Worm (Caenorhabditis elegans) whole organism, late embryonic: Measurements from ENCODE around the gene appg-1.

Source experiments
- K02D7.2 ChIP-seq: sonication (generic microtip); optimal IDR thresholded peaks from 2 replicates; lab custom pipeline; 2017; ENCODE audit warnings: mild to moderate bottlenecking, missing genetic modification characterization, missing compliant biosample characterization
- K09A11.1 ChIP-seq: sonication (generic microtip); optimal IDR thresholded peaks from 2 replicates; lab custom pipeline; 2017; ENCODE audit warnings: antibody characterized with exemption, mild to moderate bottlenecking, missing genetic modification characterization, missing compliant biosample characterization; ENCODE audit not compliant: insufficient read depth
- ahr-1 ChIP-seq: sonication (generic microtip); optimal IDR thresholded peaks from 2 replicates; lab custom pipeline; 2016; ENCODE audit warnings: missing genetic modification characterization, missing compliant biosample characterization
- ama-1 ChIP-seq: fragments of 150-350 bp; optimal IDR thresholded peaks from 2 replicates; lab custom pipeline; 2014
- ceh-14 ChIP-seq: sonication (generic microtip); optimal IDR thresholded peaks from 2 replicates; lab custom pipeline; 2016; ENCODE audit warnings: missing genotype, missing genetic modification characterization, missing compliant biosample characterization
- ceh-18 ChIP-seq: sonication (generic microtip); optimal IDR thresholded peaks from 2 replicates; lab custom pipeline; 2016; ENCODE audit warnings: missing genetic modification characterization, missing compliant biosample characterization
- ceh-24 ChIP-seq: sonication (generic microtip); optimal IDR thresholded peaks from 2 replicates; lab custom pipeline; 2016; ENCODE audit warnings: mild to moderate bottlenecking, missing genetic modification characterization, missing compliant biosample characterization
- ceh-31 ChIP-seq: sonication (generic microtip); optimal IDR thresholded peaks from 2 replicates; lab custom pipeline; 2016; ENCODE audit warnings: missing genetic modification characterization, missing compliant biosample characterization
- ceh-45 ChIP-seq: fragments of 200-800 bp; sonication (Bioruptor generic); IDR thresholded peaks from 2 replicates; pipeline ENCODE4 v1.3.6; 2022; ENCODE audit warnings: missing genetic modification reagents, missing genetic modification characterization, missing compliant biosample characterization
- ceh-6 ChIP-seq: fragments of 200-800 bp; sonication (Bioruptor generic); optimal IDR thresholded peaks from 2 replicates; lab custom pipeline; 2018; ENCODE audit warnings: mild to moderate bottlenecking, missing genetic modification characterization, missing compliant biosample characterization
- che-1 ChIP-seq: sonication (generic microtip); optimal IDR thresholded peaks from 2 replicates; lab custom pipeline; 2016; ENCODE audit warnings: mild to moderate bottlenecking, missing genetic modification characterization, missing compliant biosample characterization
- dve-1 ChIP-seq: sonication (generic microtip); optimal IDR thresholded peaks from 2 replicates; lab custom pipeline; 2017; ENCODE audit warnings: antibody characterized with exemption, mild to moderate bottlenecking, missing genetic modification characterization, missing compliant biosample characterization
- ets-4 ChIP-seq: sonication (generic microtip); optimal IDR thresholded peaks from 2 replicates; lab custom pipeline; 2016; ENCODE audit warnings: missing genetic modification characterization, missing compliant biosample characterization
- eyg-1 ChIP-seq: sonication (generic microtip); optimal IDR thresholded peaks from 2 replicates; lab custom pipeline; 2016; ENCODE audit warnings: missing genotype, missing genetic modification characterization, missing compliant biosample characterization
- fax-1 ChIP-seq: sonication (generic microtip); optimal IDR thresholded peaks from 2 replicates; lab custom pipeline; 2016; ENCODE audit warnings: missing genotype, missing genetic modification characterization, missing compliant biosample characterization
- hlh-15 ChIP-seq: sonication (generic microtip); optimal IDR thresholded peaks from 2 replicates; lab custom pipeline; 2016; ENCODE audit warnings: missing genetic modification characterization, missing compliant biosample characterization
- hlh-8 ChIP-seq: sonication (generic microtip); optimal IDR thresholded peaks from 2 replicates; lab custom pipeline; 2016; ENCODE audit warnings: missing genotype, missing genetic modification characterization, missing compliant biosample characterization
- lim-6 ChIP-seq: sonication (generic microtip); optimal IDR thresholded peaks from 2 replicates; lab custom pipeline; 2016; ENCODE audit warnings: missing genetic modification characterization, missing compliant biosample characterization
- lin-11 ChIP-seq: fragments of 200-800 bp; sonication (Bioruptor generic); optimal IDR thresholded peaks from 2 replicates; lab custom pipeline; 2018; ENCODE audit warnings: mild to moderate bottlenecking, missing genetic modification characterization, missing compliant biosample characterization
- madf-2 ChIP-seq: sonication (generic microtip); optimal IDR thresholded peaks from 2 replicates; lab custom pipeline; 2017; ENCODE audit warnings: missing genetic modification characterization, missing compliant biosample characterization
- mec-3 ChIP-seq: sonication (generic microtip); optimal IDR thresholded peaks from 2 replicates; lab custom pipeline; 2016; ENCODE audit warnings: borderline replicate concordance, missing genetic modification characterization, missing compliant biosample characterization
- nfya-1 ChIP-seq: sonication (generic microtip); optimal IDR thresholded peaks from 2 replicates; lab custom pipeline; 2017; ENCODE audit warnings: missing genetic modification characterization, mild to moderate bottlenecking, missing compliant biosample characterization, antibody characterized with exemption, moderate library complexity
- nhr-11 ChIP-seq: fragments of 150-350 bp; optimal IDR thresholded peaks from 2 replicates; lab custom pipeline; 2014; ENCODE audit warnings: missing biosample characterization, missing genetic modification characterization
- nhr-232 ChIP-seq: sonication (generic microtip); optimal IDR thresholded peaks from 2 replicates; lab custom pipeline; 2016; ENCODE audit warnings: missing genetic modification characterization, missing compliant biosample characterization
- npax-4 ChIP-seq: sonication (generic microtip); optimal IDR thresholded peaks from 2 replicates; lab custom pipeline; 2016; ENCODE audit warnings: missing genetic modification characterization, missing compliant biosample characterization
- pag-3 ChIP-seq: sonication (generic microtip); optimal IDR thresholded peaks from 2 replicates; lab custom pipeline; 2016; ENCODE audit warnings: missing compliant biosample characterization, missing genetic modification characterization, borderline replicate concordance
- pat-9 ChIP-seq: fragments of 200-800 bp; sonication (Bioruptor generic); optimal IDR thresholded peaks from 2 replicates; lab custom pipeline; 2018; ENCODE audit warnings: mild to moderate bottlenecking, missing genetic modification characterization, moderate library complexity, missing compliant biosample characterization
- pax-1 ChIP-seq: fragments of 150-350 bp; optimal IDR thresholded peaks from 2 replicates; lab custom pipeline; 2014; ENCODE audit warnings: missing biosample characterization, missing genetic modification characterization
- pha-2 ChIP-seq: sonication (generic microtip); optimal IDR thresholded peaks from 2 replicates; lab custom pipeline; 2017; ENCODE audit warnings: mild to moderate bottlenecking, missing genetic modification characterization, missing compliant biosample characterization
- pha-4 ChIP-seq: fragments of 150-350 bp; optimal IDR thresholded peaks from 2 replicates; lab custom pipeline; 2018; ENCODE audit warnings: missing biosample characterization, missing genetic modification reagents, missing genetic modification characterization
- ref-2 ChIP-seq: sonication (generic microtip); optimal IDR thresholded peaks from 2 replicates; lab custom pipeline; 2016; ENCODE audit warnings: missing genetic modification characterization, missing compliant biosample characterization
- rnt-1 ChIP-seq: sonication (generic microtip); optimal IDR thresholded peaks from 2 replicates; lab custom pipeline; 2016; ENCODE audit warnings: missing genetic modification characterization, missing compliant biosample characterization
- sdc-2 ChIP-seq: sonication (generic microtip); optimal IDR thresholded peaks from 2 replicates; lab custom pipeline; 2016; ENCODE audit warnings: missing genotype, missing genetic modification characterization, missing compliant biosample characterization
- sox-2 ChIP-seq: fragments of 200-800 bp; sonication (Bioruptor generic); IDR thresholded peaks from 2 replicates; pipeline ENCODE4 v1.3.6; 2022; ENCODE audit warnings: missing genetic modification reagents, missing genetic modification characterization, missing compliant biosample characterization
- syd-9 ChIP-seq: sonication (generic microtip); optimal IDR thresholded peaks from 2 replicates; lab custom pipeline; 2016; ENCODE audit warnings: mild to moderate bottlenecking, missing genetic modification characterization, moderate library complexity, missing compliant biosample characterization
- tbx-2 ChIP-seq: sonication (generic microtip); optimal IDR thresholded peaks from 2 replicates; lab custom pipeline; 2016; ENCODE audit warnings: missing genetic modification characterization, missing compliant biosample characterization
- unc-3 ChIP-seq, 2 experiments: fragments of 200-800 bp in 1 of 2; sonication (Bioruptor generic) in 1 of 2; sonication (generic microtip) in 1 of 2; conservative IDR thresholded peaks in 1 of 2; optimal IDR thresholded peaks in 1 of 2; 2 replicates each; pipeline versions ENCODE4 v1.3.6 to Lab custom; 2016 to 2022; ENCODE audit warnings: missing compliant biosample characterization in 2 of 2, missing genetic modification characterization in 2 of 2, missing genetic modification reagents in 1 of 2
- unc-42 ChIP-seq: sonication (generic microtip); optimal IDR thresholded peaks from 2 replicates; lab custom pipeline; 2016; ENCODE audit warnings: missing genotype, missing genetic modification characterization, missing compliant biosample characterization
- unc-55 ChIP-seq: sonication (generic microtip); optimal IDR thresholded peaks from 2 replicates; lab custom pipeline; 2017; ENCODE audit warnings: missing biosample characterization, missing genetic modification reagents, missing genetic modification characterization
- unc-86 ChIP-seq: sonication (generic microtip); optimal IDR thresholded peaks from 2 replicates; lab custom pipeline; 2016; ENCODE audit warnings: missing genetic modification characterization, missing compliant biosample characterization
- zip-5 ChIP-seq: sonication (generic microtip); optimal IDR thresholded peaks from 2 replicates; lab custom pipeline; 2016; ENCODE audit warnings: missing genetic modification characterization, missing compliant biosample characterization

Gene appg-1

DNA sequence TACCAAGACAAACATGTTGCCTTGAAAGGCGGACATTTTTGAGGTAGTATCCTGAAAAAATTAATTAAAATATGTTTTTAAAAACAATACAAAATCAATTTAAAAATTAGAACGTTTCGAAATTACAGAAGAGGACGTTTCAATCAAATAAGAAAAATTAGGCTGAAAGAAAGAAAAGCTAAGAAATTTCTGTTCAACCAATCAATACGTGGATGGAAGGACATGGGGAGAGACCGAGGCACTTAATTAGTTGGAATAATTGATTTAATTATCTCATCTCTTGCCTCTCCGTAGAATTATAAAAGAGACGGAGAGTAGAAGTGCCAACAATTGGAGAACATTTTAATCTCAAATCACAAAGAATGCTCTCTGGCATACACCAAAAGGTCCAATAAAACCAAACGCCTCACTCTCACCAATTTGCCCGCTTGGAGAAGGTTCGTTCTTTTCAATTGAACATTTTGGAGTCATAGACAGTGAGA is 43.7 kb downstream of the appg-1 start, which contains the start of gene ceh-58:
ceh-58 (minus strand) TSS at position 51 of the 482 bp plus-strand sequence.
- no peak for TF ChIP-seq rnt-1 (tag; lab: Kevin White, UChicago)
- TF ChIP-seq che-1 (tag; lab: Kevin White, UChicago) = no peak
- no peak for TF ChIP-seq pha-2
- no peak for TF ChIP-seq sdc-2 (tag; lab: Kevin White, UChicago)
- TF ChIP-seq unc-3 (GFP tag; conservative IDR thresholded peaks at IDR 0.05; lab: Robert Waterston, UW) = no peak
- TF ChIP-seq unc-3 (tag; optimal IDR thresholded peaks at IDR 0.05; lab: Kevin White, UChicago) = no peak
- no peak for TF ChIP-seq K09A11.1 (tag; lab: Kevin White, UChicago)
- no peak for TF ChIP-seq madf-2 (tag; lab: Kevin White, UChicago)
- no peak for TF ChIP-seq unc-86 (tag; lab: Kevin White, UChicago)
- peak; percentile 48 for TF ChIP-seq ceh-31 (tag; lab: Kevin White, UChicago)
- TF ChIP-seq hlh-8 (tag; lab: Kevin White, UChicago) = no peak
- no peak for TF ChIP-seq sox-2 (GFP tag; lab: Robert Waterston, UW)
- TF ChIP-seq fax-1 = no peak
- no peak for TF ChIP-seq zip-5 (tag; lab: Kevin White, UChicago)
- TF ChIP-seq syd-9 (tag; lab: Kevin White, UChicago) = no peak
- TF ChIP-seq K02D7.2 = no peak
- no peak for TF ChIP-seq pha-4
- TF ChIP-seq nhr-11 (tag; lab: Kevin White, UChicago) = no peak
- no peak for TF ChIP-seq mec-3
- TF ChIP-seq pag-3 (tag; lab: Kevin White, UChicago) = no peak
- no peak for TF ChIP-seq lim-6 (tag; lab: Kevin White, UChicago)
- TF ChIP-seq ref-2 (tag; lab: Kevin White, UChicago) = no peak
- TF ChIP-seq unc-42 (tag; lab: Kevin White, UChicago) = peak; percentile 90
- TF ChIP-seq lin-11 (tag; lab: Kevin White, UChicago) = no peak
- TF ChIP-seq ceh-14 (tag; lab: Kevin White, UChicago) = peak; percentile 46
- TF ChIP-seq ceh-18 (tag; lab: Kevin White, UChicago) = no peak
- no peak for TF ChIP-seq nhr-232 (tag; lab: Kevin White, UChicago)
- TF ChIP-seq ama-1 (lab: Kevin White, UChicago) = no peak

DNA sequence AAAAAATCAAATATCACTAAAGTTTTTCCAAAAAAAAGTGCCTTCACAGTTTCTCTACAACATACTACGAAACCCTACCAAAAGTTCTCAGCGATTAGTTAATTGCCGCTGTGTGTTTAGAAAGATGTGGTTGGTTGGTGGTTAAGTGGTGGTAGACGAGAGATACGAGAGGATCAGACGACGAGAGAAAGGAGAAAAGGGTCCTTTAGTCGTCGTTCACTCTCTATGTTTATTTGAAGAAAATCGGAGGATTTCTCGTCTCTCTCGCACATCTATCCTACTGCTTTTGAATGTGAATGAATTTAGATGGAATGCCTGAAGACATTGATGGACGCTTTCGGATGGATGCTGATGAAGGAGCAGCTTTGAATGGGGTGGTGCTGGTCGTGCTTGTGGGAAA is 45.0 kb downstream of the appg-1 start:
- TF ChIP-seq nfya-1 (tag; lab: Kevin White, UChicago) (peak; percentile 65), unc-55 (GFP tag; lab: Kevin White, UChicago) (peak; percentile 46), unc-42 (tag; lab: Kevin White, UChicago) (peak; percentile 51), ceh-31 (tag; lab: Kevin White, UChicago) (peak; percentile 66), pat-9 (tag; lab: Kevin White, UChicago) (no peak)

DNA sequence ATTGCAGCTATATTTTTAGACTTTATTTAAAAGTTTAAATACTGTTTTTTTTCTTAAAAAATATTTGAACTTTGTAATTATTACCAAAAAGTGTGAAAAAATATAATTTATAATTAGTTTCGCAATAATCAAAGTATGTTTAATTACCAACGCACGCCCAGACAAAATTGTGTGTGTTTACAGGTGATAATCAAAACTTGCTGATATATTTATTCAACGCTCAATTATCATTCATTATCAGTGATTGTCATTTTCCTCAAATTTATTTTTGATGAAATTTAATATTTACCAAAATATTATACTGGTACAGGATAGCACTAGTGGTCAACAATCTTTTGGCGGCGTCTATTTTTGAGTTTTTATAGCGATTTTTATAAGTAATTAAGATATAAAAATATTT is 47.2 kb downstream of the appg-1 start:
- TF ChIP-seq ets-4 (no peak), hlh-15 (no peak), ceh-6 (no peak), syd-9 (tag; lab: Kevin White, UChicago) (no peak), ceh-45 (GFP tag; lab: Robert Waterston, UW) (no peak), hlh-8 (tag; lab: Kevin White, UChicago) (no peak), eyg-1 (tag; lab: Kevin White, UChicago) (no peak), pax-1 (tag; lab: Kevin White, UChicago) (no peak), ahr-1 (no peak), npax-4 (no peak), ceh-24 (tag; lab: Kevin White, UChicago) (no peak), ref-2 (tag; lab: Kevin White, UChicago) (no peak), dve-1 (no peak), rnt-1 (tag; lab: Kevin White, UChicago) (no peak), madf-2 (tag; lab: Kevin White, UChicago) (no peak), pat-9 (tag; lab: Kevin White, UChicago) (no peak), sdc-2 (tag; lab: Kevin White, UChicago) (no peak), tbx-2 (tag; lab: Kevin White, UChicago) (no peak), unc-55 (GFP tag; lab: Kevin White, UChicago) (no peak)
